Worm (Caenorhabditis elegans) whole organism, L3 larva: ENCODE results near the gene Y116A8C.3.
"Not testable (repeated sequence)": the region's sequence is repeated elsewhere in the genome, so short reads cannot be mapped to it uniquely, and the experiment has no call there.

Experiments
- ZK546.5 ChIP-seq: sonication (generic microtip); optimal IDR thresholded peaks from 2 replicates; lab custom pipeline; 2017; ENCODE audit warnings: missing biosample characterization, missing genetic modification characterization
- aly-2 ChIP-seq: fragments of 150-350 bp; optimal IDR thresholded peaks from 2 replicates; lab custom pipeline; 2014; ENCODE audit warnings: missing biosample characterization, missing genetic modification characterization
- ama-1 ChIP-seq: fragments of 150-350 bp; optimal IDR thresholded peaks from 2 replicates; lab custom pipeline; 2018
- ceh-16 ChIP-seq: sonication (generic microtip); optimal IDR thresholded peaks from 2 replicates; lab custom pipeline; 2017; ENCODE audit warnings: missing biosample characterization, missing genetic modification characterization
- ceh-28 ChIP-seq: fragments of 150-350 bp; optimal IDR thresholded peaks from 2 replicates; lab custom pipeline; 2014; ENCODE audit warnings: missing biosample characterization, missing genetic modification reagents, missing genetic modification characterization
- ceh-82 ChIP-seq: fragments of 150-350 bp; optimal IDR thresholded peaks from 2 replicates; lab custom pipeline; 2014; ENCODE audit warnings: missing biosample characterization, missing genetic modification characterization
- ceh-9 ChIP-seq: sonication (generic microtip); optimal IDR thresholded peaks from 2 replicates; lab custom pipeline; 2018; ENCODE audit warnings: missing biosample characterization, missing genetic modification characterization
- egl-27 ChIP-seq: sonication (generic microtip); optimal IDR thresholded peaks from 4 replicates; lab custom pipeline; 2017; ENCODE audit warnings: missing biosample characterization, missing genetic modification reagents, missing genetic modification characterization
- egl-5 ChIP-seq: fragments of 150-350 bp; optimal IDR thresholded peaks from 2 replicates; lab custom pipeline; 2017; ENCODE audit warnings: missing biosample characterization, missing genetic modification reagents, missing genetic modification characterization, inconsistent platforms
- elt-1 ChIP-seq: fragments of 150-350 bp; optimal IDR thresholded peaks from 2 replicates; lab custom pipeline; 2014; ENCODE audit warnings: missing biosample characterization, missing genetic modification characterization
- elt-2 ChIP-seq: sonication (generic microtip); optimal IDR thresholded peaks from 2 replicates; lab custom pipeline; 2016; ENCODE audit warnings: missing genetic modification reagents, mild to moderate bottlenecking, missing genetic modification characterization, missing compliant biosample characterization
- elt-3 ChIP-seq, 3 experiments: fragments of 150-350 bp in 1 of 3; sonication (generic microtip) in 2 of 3; optimal IDR thresholded peaks; 2 replicates in 2 of 3; 4 replicates in 1 of 3; lab custom pipeline; 2014 to 2017; ENCODE audit warnings: missing biosample characterization in 3 of 3, missing genetic modification characterization in 3 of 3
- fkh-10 ChIP-seq: sonication (generic microtip); optimal IDR thresholded peaks from 2 replicates; lab custom pipeline; 2017; ENCODE audit warnings: missing biosample characterization, missing genetic modification reagents, missing genetic modification characterization
- fos-1 ChIP-seq: fragments of 150-350 bp; optimal IDR thresholded peaks from 2 replicates; lab custom pipeline; 2014; ENCODE audit warnings: missing biosample characterization, missing genetic modification characterization
- hmg-11 ChIP-seq: sonication (generic microtip); optimal IDR thresholded peaks from 2 replicates; lab custom pipeline; 2016; ENCODE audit warnings: missing genetic modification characterization, missing compliant biosample characterization
- jun-1 ChIP-seq: fragments of 150-350 bp; optimal IDR thresholded peaks from 2 replicates; lab custom pipeline; 2014; ENCODE audit warnings: missing biosample characterization, missing genetic modification reagents, missing genetic modification characterization
- lin-39 ChIP-seq: fragments of 150-350 bp; optimal IDR thresholded peaks from 2 replicates; lab custom pipeline; 2018; ENCODE audit warnings: missing biosample characterization, missing genetic modification reagents, missing genetic modification characterization
- lsy-12 ChIP-seq: sonication (generic microtip); optimal IDR thresholded peaks from 2 replicates; lab custom pipeline; 2016; ENCODE audit warnings: mild to moderate bottlenecking, missing genetic modification characterization, missing compliant biosample characterization
- mml-1 ChIP-seq: fragments of 150-350 bp; sonication (generic microtip); optimal IDR thresholded peaks from 3 replicates; lab custom pipeline; 2014; ENCODE audit warnings: missing biosample characterization, missing genetic modification characterization
- nfya-1 ChIP-seq: sonication (generic microtip); optimal IDR thresholded peaks from 2 replicates; lab custom pipeline; 2017; ENCODE audit warnings: missing genetic modification characterization, mild to moderate bottlenecking, missing compliant biosample characterization, antibody characterized with exemption, moderate library complexity; ENCODE audit not compliant: insufficient read depth
- nhr-237 ChIP-seq: fragments of 150-350 bp; optimal IDR thresholded peaks from 2 replicates; lab custom pipeline; 2014; ENCODE audit warnings: missing biosample characterization, missing genetic modification characterization
- nhr-28 ChIP-seq: fragments of 150-350 bp; optimal IDR thresholded peaks from 2 replicates; lab custom pipeline; 2014; ENCODE audit warnings: missing biosample characterization, missing genetic modification characterization
- nhr-67 ChIP-seq: fragments of 150-350 bp; optimal IDR thresholded peaks from 2 replicates; lab custom pipeline; 2014; ENCODE audit warnings: missing biosample characterization, missing genetic modification characterization
- nhr-76 ChIP-seq: fragments of 150-350 bp; sonication (generic microtip); optimal IDR thresholded peaks from 5 replicates; lab custom pipeline; 2014; ENCODE audit warnings: missing biosample characterization, missing genetic modification characterization
- nhr-77 ChIP-seq: fragments of 150-350 bp; optimal IDR thresholded peaks from 2 replicates; lab custom pipeline; 2014; ENCODE audit warnings: missing biosample characterization, missing genetic modification characterization
- pha-4 ChIP-seq: fragments of 150-350 bp; optimal IDR thresholded peaks from 2 replicates; lab custom pipeline; 2014; ENCODE audit warnings: missing biosample characterization, missing genetic modification reagents, missing genetic modification characterization
- pqm-1 ChIP-seq: fragments of 150-350 bp; optimal IDR thresholded peaks from 2 replicates; lab custom pipeline; 2017; ENCODE audit warnings: missing biosample characterization, missing genetic modification characterization, inconsistent platforms
- sea-2 ChIP-seq: fragments of 150-350 bp; sonication (generic microtip); optimal IDR thresholded peaks from 4 replicates; lab custom pipeline; 2014; ENCODE audit warnings: missing biosample characterization, missing genetic modification reagents, missing genetic modification characterization
- skn-1 ChIP-seq: fragments of 150-350 bp; optimal IDR thresholded peaks from 2 replicates; lab custom pipeline; 2014; ENCODE audit warnings: missing biosample characterization, missing genetic modification characterization
- snpc-4 ChIP-seq: fragments of 150-350 bp; optimal IDR thresholded peaks from 2 replicates; lab custom pipeline; 2014; ENCODE audit warnings: missing biosample characterization, missing genetic modification characterization
- unc-39 ChIP-seq: sonication (generic microtip); optimal IDR thresholded peaks from 4 replicates; lab custom pipeline; 2017; ENCODE audit warnings: missing biosample characterization, missing genetic modification characterization
- unc-62 ChIP-seq: fragments of 150-350 bp; sonication (generic microtip); optimal IDR thresholded peaks from 4 replicates; lab custom pipeline; 2014; ENCODE audit warnings: missing biosample characterization, missing genetic modification reagents, missing genetic modification characterization
- zag-1 ChIP-seq: fragments of 150-350 bp; optimal IDR thresholded peaks from 2 replicates; lab custom pipeline; 2014; ENCODE audit warnings: missing biosample characterization, missing genetic modification characterization
- ztf-11 ChIP-seq: fragments of 150-350 bp; optimal IDR thresholded peaks from 2 replicates; lab custom pipeline; 2014; ENCODE audit warnings: missing biosample characterization, missing genetic modification characterization
- ztf-4 ChIP-seq: fragments of 150-350 bp; optimal IDR thresholded peaks from 2 replicates; lab custom pipeline; 2014; ENCODE audit warnings: missing biosample characterization, missing genetic modification characterization

The Y116A8C.3 gene

ce11 chrIV:16915751-16916150 is at the start of gene Y116A8C.3:
Gene Y116A8C.3 (plus strand): TSS chrIV:16916051.
- TF ChIP-seq jun-1 (no peak), lin-39 (tag; lab: Kevin White, UChicago) (no peak), ZK546.5 (no peak), ceh-82 (tag; lab: Kevin White, UChicago) (no peak)

- TF ChIP-seq ceh-16 (tag; lab: Kevin White, UChicago) (no peak), nhr-76 (tag; lab: Kevin White, UChicago) (no peak), elt-3 (tag; optimal IDR thresholded peaks at IDR 0.05; lab: Kevin White, UChicago) (no peak), ztf-11 (tag; lab: Kevin White, UChicago) (no peak), ceh-82 (tag; lab: Kevin White, UChicago) (no peak), ztf-4 (no peak), nhr-67 (tag; lab: Kevin White, UChicago) (no peak), sea-2 (GFP tag; lab: Kevin White, UChicago) (no peak), unc-62 (GFP tag; lab: Kevin White, UChicago) (no peak), fkh-10 (GFP tag; lab: Kevin White, UChicago) (no peak), unc-39 (tag; lab: Kevin White, UChicago) (no peak), fos-1 (tag; lab: Kevin White, UChicago) (no peak), ZK546.5 (no peak)
Observed at ce11 chrIV:16867223-16867622, 48.6 kb upstream of the Y116A8C.3 start, which contains the start of gene T06A10.107. Gene T06A10.107 (plus strand): TSS chrIV:16867523.

DNA sequence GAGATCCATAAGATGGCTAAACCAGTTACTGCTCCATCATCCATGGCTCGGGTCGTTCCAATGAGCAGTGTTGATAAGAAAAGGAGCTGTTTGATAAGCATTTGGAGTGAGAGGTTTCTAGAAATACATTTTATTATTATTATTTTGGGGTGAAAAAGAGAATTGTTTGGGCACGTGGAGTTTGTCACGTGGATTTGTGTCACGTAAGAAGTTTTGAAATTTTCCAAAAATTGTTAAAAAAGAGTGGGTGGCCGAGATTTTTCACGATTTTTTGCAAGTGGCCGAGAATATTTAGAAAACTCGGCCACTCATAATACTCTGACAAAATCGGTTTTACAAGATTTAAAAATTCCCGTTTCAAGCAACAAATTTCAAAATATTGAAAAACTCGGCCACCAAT is 47.0 kb upstream of the Y116A8C.3 start, which contains the start of gene T06A10.106:
Gene T06A10.106, minus strand, starts transcription at position 101 of the 400 bp plus-strand sequence.
- TF ChIP-seq egl-5 (tag; lab: Kevin White, UChicago) (no peak), pha-4 (tag; lab: Kevin White, UChicago) (no peak), elt-2 (tag; lab: Kevin White, UChicago) (no peak), ama-1 (lab: Kevin White, UChicago) (no peak), aly-2 (no peak), zag-1 (tag; lab: Kevin White, UChicago) (no peak), ceh-9 (tag; lab: Kevin White, UChicago) (no peak), nhr-76 (tag; lab: Kevin White, UChicago) (no peak), egl-27 (tag; lab: Kevin White, UChicago) (no peak), nfya-1 (tag; lab: Kevin White, UChicago) (no peak), ZK546.5 (no peak), snpc-4 (tag; lab: Kevin White, UChicago) (no peak), ceh-28 (tag; lab: Kevin White, UChicago) (no peak)

DNA sequence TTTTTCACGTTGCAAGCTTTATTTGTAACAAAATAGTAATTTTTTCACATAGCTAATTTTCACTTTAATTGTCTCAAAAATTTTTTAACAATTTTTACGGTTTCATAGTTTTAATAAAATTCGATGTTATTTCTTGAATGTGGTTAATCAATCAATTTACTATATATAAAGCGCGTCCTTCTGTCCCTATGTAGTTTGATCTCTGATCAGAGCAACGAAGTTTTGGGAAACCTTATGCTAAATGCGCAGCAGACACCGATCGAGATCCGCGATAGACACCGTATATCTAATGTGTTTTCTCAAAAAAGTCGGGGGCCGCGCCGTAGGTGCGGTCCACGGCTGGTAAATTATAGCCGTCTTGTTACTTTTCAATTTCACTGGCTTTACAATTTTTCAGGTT is 27.3 kb upstream of the Y116A8C.3 start:
- TF ChIP-seq jun-1 (no peak), elt-3 (tag; optimal IDR thresholded peaks at IDR 0.05; lab: Kevin White, UChicago) (no peak), ama-1 (lab: Kevin White, UChicago) (no peak), unc-62 (GFP tag; lab: Kevin White, UChicago) (no peak), lsy-12 (no peak), elt-1 (tag; lab: Kevin White, UChicago) (no peak), nhr-67 (tag; lab: Kevin White, UChicago) (no peak), ceh-9 (tag; lab: Kevin White, UChicago) (no peak), mml-1 (tag; lab: Kevin White, UChicago) (no peak), hmg-11 (tag; lab: Kevin White, UChicago) (no peak)
- TF ChIP-seq, all 47 proteins: peak for 0

DNA sequence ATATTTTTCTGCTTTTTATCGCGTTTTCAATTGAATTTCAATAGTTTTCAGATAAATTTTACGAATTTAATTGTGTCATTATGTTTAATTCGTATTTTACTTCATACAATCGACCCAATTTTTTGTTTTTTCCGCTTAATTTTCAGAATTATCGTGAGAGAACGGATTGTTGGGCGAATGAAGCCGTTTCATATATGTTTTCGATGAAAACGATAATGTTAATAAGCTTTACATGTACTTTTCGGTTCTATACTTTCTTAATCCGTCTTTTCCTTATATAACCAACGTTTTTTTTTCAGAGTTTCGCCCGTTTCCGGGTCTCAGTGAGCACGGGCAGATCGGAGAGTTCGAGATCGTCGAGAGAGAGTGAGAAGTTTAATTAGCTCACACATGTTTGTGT is 20.6 kb upstream of the Y116A8C.3 start, which contains the start of gene T06A10.2:
Gene T06A10.2, plus strand, starts transcription at position 301 of the 400 bp plus-strand sequence.
- TF ChIP-seq nfya-1, lin-39, snpc-4 (tag; lab: Kevin White, UChicago): not testable (repeated sequence)

DNA sequence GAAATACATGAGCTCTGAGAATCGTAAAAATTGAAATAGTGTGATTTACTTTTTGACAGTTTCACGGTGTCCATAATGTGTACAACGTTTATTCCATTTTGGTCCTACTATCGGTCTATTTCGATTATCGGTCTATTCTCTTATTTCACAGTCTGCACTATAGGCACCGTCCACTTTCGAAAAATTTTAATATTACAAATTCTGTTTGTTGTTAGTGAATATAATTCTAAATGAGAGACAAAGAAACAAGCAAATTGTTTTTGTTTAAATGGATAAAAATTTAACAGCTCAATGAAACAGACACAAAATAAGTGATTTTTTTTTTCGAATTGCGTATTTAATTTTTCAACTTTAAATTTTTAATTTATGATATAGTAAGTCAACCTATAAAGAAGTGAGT is 17.6 kb upstream of the Y116A8C.3 start:
- TF ChIP-seq zag-1 (tag; lab: Kevin White, UChicago) (no peak), unc-39 (tag; lab: Kevin White, UChicago) (no peak), nhr-28 (tag; lab: Kevin White, UChicago) (no peak), fkh-10 (GFP tag; lab: Kevin White, UChicago) (no peak), ztf-4 (no peak), nhr-237 (tag; lab: Kevin White, UChicago) (no peak), skn-1 (tag; lab: Kevin White, UChicago) (no peak), aly-2 (no peak), pqm-1 (tag; lab: Kevin White, UChicago) (no peak), ama-1 (lab: Kevin White, UChicago) (no peak), nhr-76 (tag; lab: Kevin White, UChicago) (no peak), egl-5 (tag; lab: Kevin White, UChicago) (no peak), ztf-11 (tag; lab: Kevin White, UChicago) (no peak), unc-62 (GFP tag; lab: Kevin White, UChicago) (no peak), nhr-77 (tag; lab: Kevin White, UChicago) (no peak)
